Fruit fly (Drosophila melanogaster) whole organism, adult: ENCODE measurements around the gene CG10184.

Experiments used
- CG11617 ChIP-seq: fragments of 200-800 bp; sonication (Bioruptor generic); optimal IDR thresholded peaks from 2 replicates; lab custom pipeline; 2017; ENCODE audit warnings: mild to moderate bottlenecking, missing biosample characterization, missing genetic modification reagents, missing genetic modification characterization
- CG12768 ChIP-seq: fragments of 200-800 bp; sonication (Bioruptor generic); optimal IDR thresholded peaks from 2 replicates; lab custom pipeline; 2017; ENCODE audit warnings: missing biosample characterization, missing genetic modification characterization, mild to moderate bottlenecking, moderate library complexity, missing genetic modification reagents
- CG14711 ChIP-seq: fragments of 200-800 bp; sonication (Bioruptor generic); optimal IDR thresholded peaks from 2 replicates; lab custom pipeline; 2018; ENCODE audit warnings: missing biosample characterization, mild to moderate bottlenecking, missing genetic modification characterization, moderate library complexity
- CG1620 ChIP-seq: fragments of 200-800 bp; sonication (Bioruptor generic); optimal IDR thresholded peaks from 2 replicates; lab custom pipeline; 2016; ENCODE audit warnings: missing biosample characterization, missing genetic modification characterization
- CG33017 ChIP-seq: fragments of 200-800 bp; sonication (Bioruptor generic); optimal IDR thresholded peaks from 2 replicates; lab custom pipeline; 2018; ENCODE audit warnings: missing biosample characterization, mild to moderate bottlenecking, missing genetic modification characterization, moderate library complexity
- CG5204 ChIP-seq: fragments of 200-800 bp; sonication (Bioruptor generic); optimal IDR thresholded peaks from 2 replicates; lab custom pipeline; 2016; ENCODE audit warnings: missing biosample characterization, missing genetic modification characterization
- CG7045 ChIP-seq: fragments of 200-800 bp; sonication (Bioruptor generic); optimal IDR thresholded peaks from 2 replicates; lab custom pipeline; 2017; ENCODE audit warnings: missing biosample characterization, mild to moderate bottlenecking, missing genetic modification characterization
- CG7101 ChIP-seq: fragments of 200-800 bp; sonication (Bioruptor generic); optimal IDR thresholded peaks from 2 replicates; lab custom pipeline; 2018; ENCODE audit warnings: missing biosample characterization, mild to moderate bottlenecking, missing genetic modification characterization, moderate library complexity
- Clk ChIP-seq: fragments of 200-800 bp; sonication (Bioruptor generic); optimal IDR thresholded peaks from 2 replicates; lab custom pipeline; 2017; ENCODE audit warnings: missing biosample characterization, missing genetic modification characterization
- Crg-1 ChIP-seq: fragments of 200-800 bp; sonication (Bioruptor generic); optimal IDR thresholded peaks from 2 replicates; lab custom pipeline; 2016; ENCODE audit warnings: missing biosample characterization, missing genetic modification characterization
- Hr96 ChIP-seq: fragments of 200-800 bp; sonication (Bioruptor generic); optimal IDR thresholded peaks from 2 replicates; lab custom pipeline; 2016; ENCODE audit warnings: missing biosample characterization, missing genetic modification characterization
- Mnt ChIP-seq: fragments of 200-800 bp; sonication (Bioruptor generic); optimal IDR thresholded peaks from 2 replicates; lab custom pipeline; 2016; ENCODE audit warnings: missing biosample characterization, mild to moderate bottlenecking, missing genetic modification characterization
- bab1 ChIP-seq: fragments of 200-800 bp; sonication (Bioruptor generic); optimal IDR thresholded peaks from 3 replicates; lab custom pipeline; 2019; ENCODE audit warnings: missing biosample characterization, mild to moderate bottlenecking, missing genetic modification characterization, moderate library complexity
- cic ChIP-seq: fragments of 200-800 bp; sonication (Bioruptor generic); optimal IDR thresholded peaks from 2 replicates; lab custom pipeline; 2017; ENCODE audit warnings: missing biosample characterization, mild to moderate bottlenecking, missing genetic modification characterization, moderate library complexity
- cnc ChIP-seq, 2 experiments: fragments of >200 bp; optimal IDR thresholded peaks; 2 replicates each; lab custom pipeline; 2017
- kay ChIP-seq: fragments of 200-800 bp; sonication (Bioruptor generic); peaks from one replicate; lab custom pipeline; 2016; ENCODE audit warnings: missing biosample characterization, missing genetic modification characterization, borderline replicate concordance
- ovo ChIP-seq: fragments of 200-800 bp; sonication (Bioruptor generic); optimal IDR thresholded peaks from 2 replicates; lab custom pipeline; 2016; ENCODE audit warnings: missing biosample characterization, missing genetic modification characterization
- pad ChIP-seq: fragments of 200-800 bp; sonication (Bioruptor generic); optimal IDR thresholded peaks from 3 replicates; lab custom pipeline; 2017; ENCODE audit warnings: missing biosample characterization, missing genetic modification characterization, mild to moderate bottlenecking, moderate library complexity, missing genetic modification reagents
- tj ChIP-seq: fragments of 200-800 bp; sonication (Bioruptor generic); optimal IDR thresholded peaks from 3 replicates; lab custom pipeline; 2017; ENCODE audit warnings: missing biosample characterization, mild to moderate bottlenecking, missing genetic modification characterization, moderate library complexity
- toe ChIP-seq: fragments of 200-800 bp; sonication (Bioruptor generic); optimal IDR thresholded peaks from 2 replicates; lab custom pipeline; 2016; ENCODE audit warnings: missing biosample characterization, missing genetic modification characterization

CG10184 gene

DNA sequence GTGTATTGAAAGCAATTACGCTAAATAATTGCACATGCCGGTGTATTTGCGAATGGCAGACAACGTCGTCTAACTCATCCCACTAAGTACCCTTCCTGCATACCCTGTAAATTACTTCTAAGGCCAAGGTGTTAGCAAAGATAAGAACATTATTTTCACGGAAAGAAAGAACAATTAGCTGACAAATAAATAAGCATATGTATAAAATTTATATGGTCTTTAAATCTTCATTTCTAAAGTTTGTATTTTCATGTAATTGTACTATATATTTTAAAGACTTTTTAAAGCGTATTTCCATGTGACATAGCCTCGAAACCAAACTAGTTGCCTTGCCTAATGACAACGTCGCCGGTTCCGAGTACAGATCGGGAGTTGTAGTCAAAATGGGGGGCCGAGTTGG, 32.0 kb upstream of the CG10184 start:
- TF ChIP-seq CG14711 (tag; lab: Kevin White, UChicago) (no peak), bab1 (GFP tag; lab: Kevin White, UChicago) (no peak), CG33017 (tag; lab: Kevin White, UChicago) (no peak), kay (GFP tag; lab: Kevin White, UChicago) (no peak), CG12768 (no peak), CG5204 (GFP tag; lab: Kevin White, UChicago) (no peak), ovo (GFP tag; lab: Kevin White, UChicago) (no peak), cnc (optimal IDR thresholded peaks at IDR 0.05; lab: Kevin White, UChicago) (no peak), CG1620 (GFP tag; lab: Kevin White, UChicago) (no peak), toe (GFP tag; lab: Kevin White, UChicago) (no peak), Clk (GFP tag; lab: Kevin White, UChicago) (no peak), pad (no peak), tj (no peak), Crg-1 (GFP tag; lab: Kevin White, UChicago) (no peak), CG7045 (GFP tag; lab: Kevin White, UChicago) (no peak), cic (GFP tag; lab: Kevin White, UChicago) (no peak), Mnt (GFP tag; lab: Kevin White, UChicago) (no peak), CG11617 (no peak), Hr96 (GFP tag; lab: Kevin White, UChicago) (no peak), CG7101 (tag; lab: Kevin White, UChicago) (no peak)

DNA sequence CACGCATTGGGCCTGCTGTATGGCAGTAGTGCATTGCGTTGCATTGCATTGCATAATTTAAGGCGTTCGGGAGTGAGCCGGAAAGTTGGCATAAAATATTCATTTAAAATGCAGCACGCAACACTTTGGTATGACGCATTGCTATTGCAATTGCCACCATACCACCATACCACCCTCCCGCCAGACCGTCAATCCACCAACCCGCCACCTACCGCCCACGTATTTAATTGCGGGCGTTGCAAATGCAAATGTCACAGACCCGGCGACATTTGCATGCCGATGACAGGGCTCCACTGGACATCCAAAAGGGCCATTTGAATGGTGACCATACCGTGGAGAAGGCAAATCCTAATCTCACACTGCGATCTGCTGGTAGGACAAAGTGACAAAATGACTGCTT, 29.5 kb upstream of the CG10184 start:
- TF ChIP-seq ovo (GFP tag; lab: Kevin White, UChicago) (no peak), kay (GFP tag; lab: Kevin White, UChicago) (no peak), tj (no peak), CG14711 (tag; lab: Kevin White, UChicago) (no peak)

DNA sequence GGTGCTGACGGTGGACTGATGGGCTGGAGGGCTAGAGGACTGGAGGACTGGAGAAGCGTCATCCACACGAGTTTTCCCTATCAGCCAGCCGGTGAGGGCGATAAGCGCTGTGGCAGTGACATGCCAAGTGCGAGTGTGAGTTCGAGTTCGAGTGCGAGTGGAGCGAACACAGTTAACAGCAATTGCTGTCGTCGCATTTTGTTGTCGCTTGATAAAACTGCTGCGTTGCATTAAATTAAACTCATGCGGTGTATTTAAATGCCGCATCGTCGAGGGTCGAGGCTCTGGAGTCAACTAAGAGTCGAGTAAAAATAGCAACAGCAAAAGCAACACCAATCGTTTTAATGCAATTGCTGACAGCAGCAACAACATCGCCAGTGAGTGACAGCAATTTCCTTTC, 24.3 kb upstream of the CG10184 start:
- TF ChIP-seq cic (GFP tag; lab: Kevin White, UChicago): peak; percentile 21
- TF ChIP-seq tj: peak; percentile 97
- no peak for TF ChIP-seq pad
- TF ChIP-seq kay (GFP tag; lab: Kevin White, UChicago): peak; percentile 65

DNA sequence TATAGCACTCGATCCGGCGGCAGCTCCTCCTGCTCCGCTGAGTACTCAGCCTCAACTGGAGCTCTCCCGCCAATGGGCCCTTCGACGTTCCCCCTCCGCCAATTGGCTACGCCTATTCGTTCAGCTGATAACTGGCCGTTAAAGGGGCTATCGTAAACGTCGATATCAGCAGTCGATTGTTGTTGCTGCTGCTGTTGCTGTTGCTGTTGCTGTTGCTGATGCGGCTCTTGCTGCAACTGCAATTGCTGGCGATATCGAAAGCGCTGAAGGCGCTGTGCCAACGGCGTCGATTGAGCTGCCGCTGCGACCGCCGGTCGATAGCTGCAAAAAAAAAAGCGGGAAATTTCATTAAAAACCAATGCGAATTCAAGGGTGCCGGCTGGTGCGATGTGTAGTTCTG, 21.8 kb upstream of the CG10184 start:
- TF ChIP-seq tj: peak; percentile 55
- peak; percentile 15 for TF ChIP-seq CG12768
- no peak for TF ChIP-seq kay (GFP tag; lab: Kevin White, UChicago)

DNA sequence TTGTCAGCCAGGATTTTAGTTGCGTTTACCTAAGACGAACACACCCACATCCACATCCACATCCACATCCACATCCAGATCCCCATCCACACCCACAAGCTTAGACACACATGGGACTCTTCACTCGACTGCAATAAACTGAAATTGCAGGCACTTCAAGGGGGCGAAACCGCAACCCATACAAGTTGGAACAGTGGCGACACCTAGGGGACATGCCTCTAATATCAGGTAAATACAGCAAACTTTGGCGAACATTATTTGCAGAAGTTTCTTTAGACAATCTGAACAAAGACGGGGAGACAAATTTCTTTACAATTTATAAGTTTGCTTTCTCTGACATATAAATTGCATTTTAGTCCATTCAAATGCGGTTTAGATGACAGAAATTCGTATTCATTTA, 17.7 kb upstream of the CG10184 start:
- TF ChIP-seq CG12768 (no peak), tj (no peak), CG1620 (GFP tag; lab: Kevin White, UChicago) (no peak), CG5204 (GFP tag; lab: Kevin White, UChicago) (no peak), Crg-1 (GFP tag; lab: Kevin White, UChicago) (no peak), toe (GFP tag; lab: Kevin White, UChicago) (no peak), ovo (GFP tag; lab: Kevin White, UChicago) (no peak), CG33017 (tag; lab: Kevin White, UChicago) (no peak), cnc (optimal IDR thresholded peaks at IDR 0.05; lab: Kevin White, UChicago) (no peak), cic (GFP tag; lab: Kevin White, UChicago) (no peak), Hr96 (GFP tag; lab: Kevin White, UChicago) (no peak), CG14711 (tag; lab: Kevin White, UChicago) (no peak), CG11617 (no peak), pad (no peak), kay (GFP tag; lab: Kevin White, UChicago) (no peak)

DNA sequence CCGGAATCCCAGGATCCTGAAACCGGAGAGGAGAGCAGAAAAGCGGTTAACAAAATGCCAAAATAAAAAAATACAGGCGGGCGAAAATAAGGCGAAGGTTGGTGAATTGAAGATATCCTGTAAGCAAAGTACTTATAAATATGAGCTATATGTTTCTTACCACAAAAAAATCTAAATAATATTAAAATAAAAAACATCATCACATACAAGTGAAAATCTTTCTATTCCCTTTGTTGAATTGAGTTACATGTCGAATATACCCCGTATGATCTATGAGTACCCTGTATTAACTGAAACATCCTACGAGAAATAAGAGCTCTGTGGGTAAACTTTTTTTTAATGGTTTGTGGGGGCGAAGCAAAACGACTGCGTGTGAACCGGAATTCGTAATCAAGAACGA, 6.8 kb upstream of the CG10184 start:
- TF ChIP-seq pad (no peak), ovo (GFP tag; lab: Kevin White, UChicago) (no peak), CG14711 (tag; lab: Kevin White, UChicago) (no peak), Hr96 (GFP tag; lab: Kevin White, UChicago) (no peak), cic (GFP tag; lab: Kevin White, UChicago) (no peak), Crg-1 (GFP tag; lab: Kevin White, UChicago) (no peak), CG5204 (GFP tag; lab: Kevin White, UChicago) (no peak), Clk (GFP tag; lab: Kevin White, UChicago) (no peak), kay (GFP tag; lab: Kevin White, UChicago) (no peak), Mnt (GFP tag; lab: Kevin White, UChicago) (no peak), cnc (optimal IDR thresholded peaks at IDR 0.05; lab: Kevin White, UChicago) (no peak), toe (GFP tag; lab: Kevin White, UChicago) (no peak), CG7045 (GFP tag; lab: Kevin White, UChicago) (no peak), CG33017 (tag; lab: Kevin White, UChicago) (no peak), CG7101 (tag; lab: Kevin White, UChicago) (no peak), CG12768 (no peak), CG11617 (no peak), bab1 (GFP tag; lab: Kevin White, UChicago) (no peak), CG1620 (GFP tag; lab: Kevin White, UChicago) (no peak)

DNA sequence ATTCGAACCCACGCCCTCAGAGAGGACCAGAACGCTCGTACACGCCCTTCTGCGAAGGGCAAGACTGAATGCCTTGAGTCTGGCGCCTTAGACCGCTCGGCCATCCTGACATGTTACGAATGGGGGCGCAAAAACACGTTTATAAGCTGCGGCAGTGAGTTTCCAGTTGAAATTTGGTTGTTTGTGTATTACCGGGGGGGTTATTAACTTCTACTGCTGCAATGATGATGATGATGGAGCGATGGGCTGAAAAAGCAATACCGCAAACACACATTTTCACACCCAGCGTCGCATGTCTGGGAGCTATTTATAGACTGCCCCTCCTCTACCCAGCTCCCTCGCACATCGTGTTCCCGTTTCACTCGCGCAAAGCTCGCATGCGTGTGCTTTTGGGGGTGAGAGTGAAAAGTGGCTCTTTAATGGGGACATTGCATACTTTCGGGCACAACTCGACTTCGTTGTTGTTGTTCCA, 3.9 kb downstream of the CG10184 start:
- TF ChIP-seq CG5204 (GFP tag; lab: Kevin White, UChicago) (no peak), pad (peak; percentile 86), CG33017 (tag; lab: Kevin White, UChicago) (no peak), CG14711 (tag; lab: Kevin White, UChicago) (no peak), Clk (GFP tag; lab: Kevin White, UChicago) (no peak), CG7045 (GFP tag; lab: Kevin White, UChicago) (no peak), cnc (optimal IDR thresholded peaks at IDR 0.05; lab: Kevin White, UChicago) (no peak), bab1 (GFP tag; lab: Kevin White, UChicago) (peak; percentile 67), ovo (GFP tag; lab: Kevin White, UChicago) (peak; percentile 31), Hr96 (GFP tag; lab: Kevin White, UChicago) (no peak), Mnt (GFP tag; lab: Kevin White, UChicago) (no peak), cic (GFP tag; lab: Kevin White, UChicago) (peak; percentile 51), CG7101 (tag; lab: Kevin White, UChicago) (no peak), Crg-1 (GFP tag; lab: Kevin White, UChicago) (no peak), CG11617 (no peak), CG1620 (GFP tag; lab: Kevin White, UChicago) (no peak), tj (peak; percentile 22), CG12768 (no peak), kay (GFP tag; lab: Kevin White, UChicago) (no peak), toe (GFP tag; lab: Kevin White, UChicago) (no peak)
